Worm (Caenorhabditis elegans): Measurements from ENCODE around the gene mat-3.

Gene mat-3

DNA sequence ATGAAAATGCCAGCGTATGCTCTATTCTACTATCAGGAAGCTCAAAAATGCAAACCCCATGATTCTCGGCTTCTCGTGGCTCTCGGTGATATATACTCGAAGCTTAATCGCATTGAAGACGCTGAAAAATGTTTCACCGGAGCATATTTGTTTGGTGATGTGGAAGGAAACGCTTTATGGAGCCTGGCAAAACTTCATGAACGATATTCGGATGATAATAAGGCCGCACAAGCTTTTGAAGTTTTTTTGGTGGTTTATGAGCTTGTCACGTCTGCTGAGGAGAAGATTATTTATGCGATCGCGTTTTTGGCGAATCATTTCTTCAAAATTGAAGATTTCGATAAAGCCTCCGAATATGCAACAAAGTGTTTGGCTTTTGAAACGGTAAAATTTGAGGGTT lies 6.0 kb downstream of the mat-3 start:
- TF ChIP-seq ceh-16 (tag; optimal IDR thresholded peaks at IDR 0.05) (no peak), egl-5 (tag; optimal IDR thresholded peaks at IDR 0.05) (no peak), nfya-1 (tag; optimal IDR thresholded peaks at IDR 0.05; ENCODE audit: insufficient read depth) (no peak), lin-15B (tag; optimal IDR thresholded peaks at IDR 0.05) (no peak), eor-1 (tag; optimal IDR thresholded peaks at IDR 0.05) (no peak), aly-2 (tag; optimal IDR thresholded peaks at IDR 0.05) (no peak), nhr-25 (tag; optimal IDR thresholded peaks at IDR 0.05) (no peak), elt-1 (tag; optimal IDR thresholded peaks at IDR 0.05) (no peak), hmg-11 (tag; optimal IDR thresholded peaks at IDR 0.05) (no peak), lin-39 (tag; optimal IDR thresholded peaks at IDR 0.05) (no peak), mdl-1 (tag; optimal IDR thresholded peaks at IDR 0.05) (no peak), nhr-28 (tag; optimal IDR thresholded peaks at IDR 0.05) (no peak), nhr-237 (tag; optimal IDR thresholded peaks at IDR 0.05) (no peak), fkh-2 (tag; optimal IDR thresholded peaks at IDR 0.05) (no peak)

DNA sequence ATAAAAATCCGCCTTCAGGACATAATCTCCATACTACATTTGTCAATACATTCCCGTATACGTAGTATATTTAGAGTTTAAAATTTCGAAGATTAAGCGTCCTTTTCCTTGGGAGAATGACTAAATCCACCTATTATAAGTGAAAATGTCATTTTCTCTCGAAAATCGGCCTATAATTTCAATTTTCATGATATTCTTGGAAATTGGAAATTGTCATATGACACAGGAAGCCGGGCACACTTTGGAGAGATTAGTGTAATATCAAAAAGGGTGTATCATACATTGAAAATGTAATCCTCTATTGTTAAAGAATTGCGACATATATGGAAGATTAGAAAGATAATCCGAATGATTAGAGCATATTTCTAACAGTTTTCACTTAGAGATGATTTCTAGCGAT lies 7.5 kb downstream of the mat-3 start:
- TF ChIP-seq ZK546.5 (tag; optimal IDR thresholded peaks at IDR 0.05) (no peak), nhr-11 (tag; optimal IDR thresholded peaks at IDR 0.05) (peak; percentile 32), nfya-1 (tag; optimal IDR thresholded peaks at IDR 0.05; ENCODE audit: insufficient read depth) (no peak), ztf-4 (tag; optimal IDR thresholded peaks at IDR 0.05) (no peak), fkh-10 (GFP tag; optimal IDR thresholded peaks at IDR 0.05) (peak; percentile 9)

DNA sequence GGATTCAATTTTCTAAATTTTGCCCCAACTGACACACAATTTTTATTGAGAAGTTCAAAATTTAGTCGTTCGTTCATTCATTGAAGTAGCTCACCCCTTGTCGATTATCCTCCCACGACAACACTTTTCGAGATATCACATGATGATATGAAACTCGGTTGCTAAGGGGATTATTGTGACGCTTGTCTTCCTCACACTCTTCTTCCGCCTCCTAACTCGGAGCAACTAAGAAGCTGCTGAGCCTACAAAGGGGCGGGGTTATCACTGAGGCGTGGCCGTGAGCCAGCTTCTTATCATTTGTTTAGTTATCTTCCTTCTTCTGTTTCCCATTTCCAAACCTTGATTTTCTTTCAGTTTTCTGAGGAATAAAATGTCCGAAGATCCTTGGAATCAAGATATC lies 8.3 kb downstream of the mat-3 start, which contains the start of gene F10C5.3:
Gene F10C5.3, plus strand, starts transcription at position 313 of the 400 bp plus-strand sequence.
- peak; percentile 8 for TF ChIP-seq nhr-11 (tag; optimal IDR thresholded peaks at IDR 0.05)
- TF ChIP-seq egl-5 (tag; optimal IDR thresholded peaks at IDR 0.05), result no peak

DNA sequence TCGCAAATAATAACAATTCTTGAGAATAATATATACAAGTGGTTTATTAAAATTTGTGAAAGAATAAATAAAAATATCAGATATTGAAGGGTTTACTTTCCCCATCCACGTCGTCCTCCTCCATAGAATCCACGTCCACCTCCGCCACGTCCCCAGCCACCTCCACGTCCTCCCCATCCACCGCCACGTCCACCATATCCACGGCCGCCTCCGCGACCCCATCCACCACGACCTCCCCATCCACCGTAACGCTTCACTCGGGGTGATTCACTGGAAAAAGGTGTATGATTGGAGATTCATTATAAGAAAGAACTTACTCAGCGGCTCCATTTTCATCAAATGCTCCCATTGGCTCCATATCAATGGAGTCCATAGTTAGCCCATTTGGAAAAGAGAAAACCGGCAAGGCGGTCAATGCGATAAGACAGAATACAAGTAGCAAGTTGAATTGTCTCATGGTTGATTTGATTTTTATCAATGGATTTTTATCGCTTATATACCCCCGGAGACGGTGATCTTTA lies 10.9 kb downstream of the mat-3 start, which contains the start of gene nlp-32:
Gene nlp-32, minus strand, starts transcription at position 471 of the 521 bp plus-strand sequence.
- TF ChIP-seq elt-2 (tag; optimal IDR thresholded peaks at IDR 0.05) (no peak), elt-3 (tag; optimal IDR thresholded peaks at IDR 0.05) (no peak), lin-39 (tag; optimal IDR thresholded peaks at IDR 0.05) (no peak), nhr-76 (tag; optimal IDR thresholded peaks at IDR 0.05) (no peak), lin-15B (tag; optimal IDR thresholded peaks at IDR 0.05) (no peak), nhr-77 (tag; optimal IDR thresholded peaks at IDR 0.05) (no peak), ceh-16 (tag; optimal IDR thresholded peaks at IDR 0.05) (no peak), skn-1 (tag; optimal IDR thresholded peaks at IDR 0.05) (no peak), ZK546.5 (tag; optimal IDR thresholded peaks at IDR 0.05) (no peak), nhr-23 (tag; optimal IDR thresholded peaks at IDR 0.05) (no peak), egl-5 (tag; optimal IDR thresholded peaks at IDR 0.05) (no peak)

DNA sequence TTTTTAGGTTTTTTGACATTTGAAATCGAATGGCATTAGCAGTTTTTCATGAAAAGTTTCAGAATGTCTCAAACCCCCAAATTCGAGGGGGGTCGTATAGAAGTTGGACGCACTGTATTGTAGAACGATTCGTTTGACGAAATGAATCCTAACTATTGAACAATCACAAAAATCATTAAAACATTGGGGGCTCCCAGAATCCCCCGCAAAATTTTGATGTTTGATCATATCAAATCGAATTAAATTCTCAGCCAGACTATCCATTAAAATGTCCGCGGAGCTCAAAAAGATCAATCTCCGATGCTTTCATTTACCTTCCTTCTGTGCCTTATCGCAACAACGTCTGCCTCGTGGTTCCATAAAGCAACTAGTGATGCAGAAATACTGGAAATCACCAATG lies 13.2 kb downstream of the mat-3 start, which contains the start of gene F30H5.5:
Gene F30H5.5, plus strand, starts transcription at position 301 of the 400 bp plus-strand sequence.
- TF ChIP-seq nhr-237 (tag; optimal IDR thresholded peaks at IDR 0.05) (no peak), nhr-76 (tag; optimal IDR thresholded peaks at IDR 0.05) (no peak), pha-4 (tag; optimal IDR thresholded peaks at IDR 0.05) (no peak), fkh-2 (tag; optimal IDR thresholded peaks at IDR 0.05) (no peak), elt-3 (tag; optimal IDR thresholded peaks at IDR 0.05) (no peak), egl-27 (tag; optimal IDR thresholded peaks at IDR 0.05) (no peak), lsy-12 (tag; optimal IDR thresholded peaks at IDR 0.05) (no peak), ceh-9 (tag; optimal IDR thresholded peaks at IDR 0.05) (no peak), lin-39 (tag; optimal IDR thresholded peaks at IDR 0.05) (no peak), nhr-12 (tag; optimal IDR thresholded peaks at IDR 0.05) (no peak), nhr-77 (tag; optimal IDR thresholded peaks at IDR 0.05) (no peak), unc-39 (tag; optimal IDR thresholded peaks at IDR 0.05) (no peak), elt-1 (tag; optimal IDR thresholded peaks at IDR 0.05) (no peak), nhr-23 (tag; optimal IDR thresholded peaks at IDR 0.05) (no peak), fos-1 (tag; optimal IDR thresholded peaks at IDR 0.05) (no peak)

DNA sequence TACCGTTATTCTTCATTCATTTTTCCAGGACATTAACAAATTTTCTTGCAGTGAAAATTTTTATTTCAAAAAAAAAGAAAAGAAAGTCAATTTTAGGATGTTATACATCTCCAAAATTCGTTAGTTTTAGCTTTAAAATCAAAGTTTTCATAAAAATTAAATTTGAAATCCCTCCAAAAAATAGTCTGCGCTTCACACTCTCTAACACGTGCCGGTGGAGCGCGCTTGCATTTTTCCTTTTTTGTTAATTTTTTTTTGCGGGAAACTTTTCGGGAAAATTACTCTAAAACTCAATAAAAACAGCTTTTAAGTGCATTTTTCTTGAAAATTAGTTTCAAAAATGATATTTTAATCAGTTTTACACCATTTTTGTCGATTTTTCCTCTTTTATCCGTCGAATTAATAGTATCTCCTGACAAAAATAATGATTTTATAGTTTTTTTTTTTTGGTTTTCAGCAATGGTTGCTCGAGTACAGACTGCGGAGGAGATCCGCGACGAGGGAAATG lies 15.9 kb downstream of the mat-3 start, which contains the start of gene unc-45:
Gene unc-45, plus strand, starts transcription at position 458 of the 508 bp plus-strand sequence.
- TF ChIP-seq nhr-237 (tag; optimal IDR thresholded peaks at IDR 0.05), result no peak
- peak; percentile 67 for TF ChIP-seq nfya-1 (tag; optimal IDR thresholded peaks at IDR 0.05; ENCODE audit: insufficient read depth)
- peak; percentile 63 for TF ChIP-seq pha-4 (tag; optimal IDR thresholded peaks at IDR 0.05)
- peak; percentile 48 for TF ChIP-seq lin-15B (tag; optimal IDR thresholded peaks at IDR 0.05)
- TF ChIP-seq nhr-67 (tag; optimal IDR thresholded peaks at IDR 0.05), result no peak
- TF ChIP-seq tbx-2 (tag; optimal IDR thresholded peaks at IDR 0.05), result no peak
- TF ChIP-seq hmg-11 (tag; optimal IDR thresholded peaks at IDR 0.05), result no peak
- TF ChIP-seq nhr-23 (tag; optimal IDR thresholded peaks at IDR 0.05), result peak; percentile 24

Measured in whole organism, L3 larva.